Fruit fly (Drosophila melanogaster): Measurements from ENCODE around the gene Srp72.

Srp72 gene

dm6 chr3R:20588480-20588785 lies at the start of gene Srp72 (continued):
- TF ChIP-seq CG5180 (GFP tag; optimal IDR thresholded peaks at IDR 0.05) (no peak), phol (tag; optimal IDR thresholded peaks at IDR 0.05) (peak; percentile 85), Chrac-16 (GFP tag; optimal IDR thresholded peaks at IDR 0.05) (peak; percentile 8), bigmax (GFP tag; optimal IDR thresholded peaks at IDR 0.05) (no peak), az2 (GFP tag; optimal IDR thresholded peaks at IDR 0.05) (peak; percentile 36), Dfd (GFP tag; optimal IDR thresholded peaks at IDR 0.05) (no peak), CG14667 (GFP tag; IDR thresholded peaks at IDR 0.05) (no peak), HHEX (GFP tag; optimal IDR thresholded peaks at IDR 0.05) (peak; percentile 22), cas (GFP tag; IDR thresholded peaks at IDR 0.05) (no peak), ATbp (GFP tag; optimal IDR thresholded peaks at IDR 0.05) (no peak), vnd (GFP tag; IDR thresholded peaks at IDR 0.05; ENCODE audit: partially characterized antibody) (no peak), wdn (GFP tag; IDR thresholded peaks at IDR 0.05) (no peak), CG12769 (tag; optimal IDR thresholded peaks at IDR 0.05) (no peak), usp (GFP tag; optimal IDR thresholded peaks at IDR 0.05) (no peak), onecut (GFP tag; IDR thresholded peaks at IDR 0.05) (no peak), gt (GFP tag; IDR thresholded peaks at IDR 0.05) (no peak), Dp (GFP tag; optimal IDR thresholded peaks at IDR 0.05) (peak; percentile 10), crp (GFP tag; optimal IDR thresholded peaks at IDR 0.05) (peak in 1 of 2 experiments; percentile 72), pb (GFP tag; optimal IDR thresholded peaks at IDR 0.05) (no peak), maf-S (GFP tag; optimal IDR thresholded peaks at IDR 0.05) (no peak), caup (GFP tag; optimal IDR thresholded peaks at IDR 0.05; ENCODE audit: severe bottlenecking) (no peak), aop (GFP tag; IDR thresholded peaks at IDR 0.05) (no peak), zen (tag; optimal IDR thresholded peaks at IDR 0.05) (peak; percentile 80), fd64A (GFP tag; optimal IDR thresholded peaks at IDR 0.05) (no peak), HLH4C (GFP tag; IDR thresholded peaks at IDR 0.05; ENCODE audit: partially characterized antibody) (no peak), CG10431 (GFP tag; optimal IDR thresholded peaks at IDR 0.05) (peak; percentile 23), CG5953 (GFP tag; IDR thresholded peaks at IDR 0.05) (no peak), dmrt99B (tag; optimal IDR thresholded peaks at IDR 0.05) (peak; percentile 37), ind (GFP tag; optimal IDR thresholded peaks at IDR 0.05) (peak; percentile 69), CG6765 (GFP tag; optimal IDR thresholded peaks at IDR 0.05) (no peak), CG10274 (GFP tag; optimal IDR thresholded peaks at IDR 0.05) (no peak), CG32772 (GFP tag; IDR thresholded peaks at IDR 0.05) (0 out of 2 replicates have a peak, but pooled peaks have one; percentile 30), pzg (GFP tag; optimal IDR thresholded peaks at IDR 0.05) (peak; percentile 35), prd (optimal IDR thresholded peaks at IDR 0.05) (no peak), prd (GFP tag; IDR thresholded peaks at IDR 0.05) (peak; percentile 59), Doc3 (GFP tag; IDR thresholded peaks at IDR 0.05; ENCODE audit: partially characterized antibody) (no peak), schlank (tag; optimal IDR thresholded peaks at IDR 0.05) (no peak), CkIIα-i1 (GFP tag; IDR thresholded peaks at IDR 0.05) (no peak), CG7556 (GFP tag; optimal IDR thresholded peaks at IDR 0.05) (no peak), Six4 (GFP tag; optimal IDR thresholded peaks at IDR 0.05) (peak; percentile 20), Pdp1 (GFP tag; optimal IDR thresholded peaks at IDR 0.05) (peak in 1 of 2 experiments; percentile 2), vfl (GFP tag; optimal IDR thresholded peaks at IDR 0.05) (no peak), Xbp1 (GFP tag; optimal IDR thresholded peaks at IDR 0.05) (peak; percentile 66), CG7271 (tag; optimal IDR thresholded peaks at IDR 0.05) (no peak), Blimp-1 (GFP tag; optimal IDR thresholded peaks at IDR 0.05) (peak; percentile 56), Gug (GFP tag; IDR thresholded peaks at IDR 0.05) (peak; percentile 48; the same call in 1 of the 4 replicates), H2.0 (GFP tag; IDR thresholded peaks at IDR 0.05) (no peak), CG4360 (GFP tag; IDR thresholded peaks at IDR 0.05) (no peak), CG8478 (optimal IDR thresholded peaks at IDR 0.05) (no peak), Nf-YB (GFP tag; optimal IDR thresholded peaks at IDR 0.05) (no peak), PHDP (tag; optimal IDR thresholded peaks at IDR 0.05) (peak; percentile 15), Ets65A (GFP tag) (no peak)
